Worm (Caenorhabditis elegans) whole organism, L1 larva: Measurements from ENCODE around the gene nol-10.

Source experiments
- lin-15B ChIP-seq: fragments of 150-350 bp; sonication (generic microtip); optimal IDR thresholded peaks from 3 replicates; lab custom pipeline; 2014; ENCODE audit warnings: missing biosample characterization, missing genetic modification characterization
- nhr-237 ChIP-seq: fragments of 150-350 bp; optimal IDR thresholded peaks from 2 replicates; lab custom pipeline; 2014; ENCODE audit warnings: missing biosample characterization, missing genetic modification characterization
- rnt-1 ChIP-seq: sonication (generic microtip); optimal IDR thresholded peaks from 2 replicates; lab custom pipeline; 2016; ENCODE audit warnings: mild to moderate bottlenecking, missing genetic modification characterization, moderate library complexity, missing compliant biosample characterization

DNA sequence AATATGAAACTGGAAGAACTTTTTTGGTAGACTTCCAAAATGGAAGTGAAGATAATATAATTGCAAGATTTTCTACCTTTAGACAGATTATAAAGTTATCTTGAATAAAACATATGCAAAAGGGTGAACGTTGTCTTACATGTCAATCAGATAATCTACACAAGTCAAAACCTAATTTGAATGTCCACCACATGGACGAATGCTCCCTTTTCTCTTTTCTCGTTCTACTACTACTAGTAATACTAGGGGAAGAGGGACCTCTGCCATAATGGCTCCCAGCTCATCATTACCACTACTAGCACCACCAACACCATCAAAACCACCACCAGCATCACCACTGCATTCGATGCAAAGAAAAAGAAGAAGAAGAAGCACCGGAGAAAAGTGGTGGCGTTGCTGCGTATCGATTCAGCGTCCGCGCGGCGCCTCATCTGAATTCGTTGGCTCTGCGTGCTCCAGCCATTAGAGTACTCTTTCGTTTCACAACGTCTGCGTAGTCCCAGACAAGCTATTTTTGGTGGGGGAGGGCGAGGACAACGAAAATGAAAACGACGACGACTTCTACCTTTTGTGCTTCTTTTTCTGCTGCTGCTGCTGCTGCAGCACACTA, 5.0 kb downstream of the nol-10 start:
- TF ChIP-seq nhr-237 (tag; lab: Kevin White, UChicago) (no peak), rnt-1 (tag; lab: Kevin White, UChicago) (no peak), lin-15B (tag; lab: Kevin White, UChicago) (no peak)
